Worm (Caenorhabditis elegans): ENCODE measurements around the gene acn-1.

acn-1 gene

DNA sequence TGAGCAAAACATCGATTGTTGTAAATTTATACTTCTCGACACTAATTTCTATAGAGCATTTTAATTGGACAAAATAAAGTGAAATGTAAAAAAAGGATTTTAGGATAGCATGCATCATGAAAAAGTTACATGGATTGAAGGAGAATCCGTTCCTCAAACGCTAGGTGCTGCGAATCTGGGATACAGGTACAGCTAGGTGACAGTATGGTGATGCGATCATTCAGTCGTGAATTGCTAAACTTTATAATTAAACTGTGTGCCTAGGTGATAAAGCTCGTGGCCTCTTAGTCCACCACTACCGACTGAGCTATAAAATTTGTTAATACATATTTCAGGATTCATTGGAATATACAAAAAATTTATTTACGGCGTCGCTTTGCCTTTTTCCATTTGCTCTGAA lies 30.3 kb downstream of the acn-1 start:
- no peak for TF ChIP-seq ets-7 (tag; optimal IDR thresholded peaks at IDR 0.05)
- no peak for TF ChIP-seq tbx-37 (GFP tag; conservative IDR thresholded peaks at IDR 0.05)
- TF ChIP-seq F13C5.2 (tag; optimal IDR thresholded peaks at IDR 0.05) = no peak
- TF ChIP-seq tbx-11 (GFP tag; IDR thresholded peaks at IDR 0.05) = no peak
- TF ChIP-seq hnd-1 (tag; optimal IDR thresholded peaks at IDR 0.05) = no peak
- no peak for TF ChIP-seq aly-1 (tag; optimal IDR thresholded peaks at IDR 0.05)
- TF ChIP-seq flt-1 (GFP tag; IDR thresholded peaks at IDR 0.05) = no peak
- no peak for TF ChIP-seq pes-1 (GFP tag; IDR thresholded peaks at IDR 0.05)
- TF ChIP-seq ama-1 (optimal IDR thresholded peaks at IDR 0.05) = no peak
- TF ChIP-seq B0310.2 (tag; optimal IDR thresholded peaks at IDR 0.05) = no peak
- TF ChIP-seq sea-1 (GFP tag; conservative IDR thresholded peaks at IDR 0.05) = no peak
- no peak for TF ChIP-seq hmbx-1 (tag; optimal IDR thresholded peaks at IDR 0.05)
- TF ChIP-seq ceh-36 (tag; optimal IDR thresholded peaks at IDR 0.05) = no peak
- TF ChIP-seq ceh-13 (GFP tag; optimal IDR thresholded peaks at IDR 0.05) = no peak

DNA sequence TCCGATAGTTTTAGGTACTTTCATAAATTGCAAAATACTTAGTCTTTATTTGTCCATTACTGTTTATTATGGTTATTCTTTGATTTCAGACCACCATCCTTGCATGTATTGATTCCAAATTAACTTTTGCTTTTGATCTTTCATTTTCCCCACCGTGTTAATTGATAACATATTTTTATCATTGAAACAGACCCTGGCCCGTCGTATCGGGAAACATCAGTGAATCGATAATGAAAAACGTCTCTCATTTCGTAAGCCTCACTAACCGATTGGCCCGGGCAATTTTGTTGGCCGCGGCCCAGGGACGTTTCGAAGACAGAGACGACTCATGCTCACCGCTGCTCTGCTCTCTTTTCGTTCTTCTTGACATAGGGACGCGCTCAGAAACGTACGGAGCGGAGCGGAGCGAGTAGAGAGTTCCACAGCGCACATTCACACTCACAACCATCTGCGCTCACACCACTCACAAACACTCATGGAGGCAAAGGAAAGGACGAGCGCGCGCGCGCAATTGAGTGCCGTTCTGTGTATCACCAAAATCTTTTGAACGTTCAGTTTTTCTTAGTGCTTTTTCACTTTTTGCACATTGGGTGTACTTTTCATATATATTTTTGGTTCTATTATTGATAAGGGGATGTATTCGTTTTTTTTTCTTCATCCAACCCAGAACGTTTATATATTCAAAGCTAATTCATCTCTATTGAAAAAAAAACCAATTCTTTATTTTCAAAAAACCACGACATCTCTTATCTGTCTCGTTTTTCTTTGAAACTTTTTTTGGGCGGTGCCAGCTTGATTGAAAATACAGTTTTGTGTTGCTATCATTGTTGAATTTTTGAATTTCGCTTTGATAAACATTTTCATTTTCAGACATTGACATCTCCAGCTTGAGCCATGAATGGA lies 32.9 kb downstream of the acn-1 start, which contains the start of gene C24H10.2:
Gene C24H10.2, plus strand, starts transcription at position 853 of the 903 bp plus-strand sequence.
- no peak for TF ChIP-seq hmbx-1 (tag; optimal IDR thresholded peaks at IDR 0.05)
- TF ChIP-seq tbx-11 (GFP tag; IDR thresholded peaks at IDR 0.05) = no peak
- no peak for TF ChIP-seq hnd-1 (tag; optimal IDR thresholded peaks at IDR 0.05)
- TF ChIP-seq ets-7 (tag; optimal IDR thresholded peaks at IDR 0.05) = no peak
- no peak for TF ChIP-seq tbx-37 (GFP tag; conservative IDR thresholded peaks at IDR 0.05)
- TF ChIP-seq tra-4 (tag; optimal IDR thresholded peaks at IDR 0.05) = no peak
- TF ChIP-seq ama-1 (optimal IDR thresholded peaks at IDR 0.05) = no peak
- TF ChIP-seq hmg-4 (GFP tag; optimal IDR thresholded peaks at IDR 0.05) = peak; percentile 70
- no peak for TF ChIP-seq scrt-1 (GFP tag; IDR thresholded peaks at IDR 0.05)
- no peak for TF ChIP-seq ceh-36 (tag; optimal IDR thresholded peaks at IDR 0.05)
- peak; percentile 80 for TF ChIP-seq F13C5.2 (tag; optimal IDR thresholded peaks at IDR 0.05)
- no peak for TF ChIP-seq B0310.2 (tag; optimal IDR thresholded peaks at IDR 0.05)
- TF ChIP-seq flt-1 (GFP tag; IDR thresholded peaks at IDR 0.05) = no peak
- TF ChIP-seq aly-1 (tag; optimal IDR thresholded peaks at IDR 0.05) = peak; percentile 54
- no peak for TF ChIP-seq ceh-13 (GFP tag; optimal IDR thresholded peaks at IDR 0.05)
- TF ChIP-seq pes-1 (GFP tag; IDR thresholded peaks at IDR 0.05) = no peak
- TF ChIP-seq sea-1 (GFP tag; conservative IDR thresholded peaks at IDR 0.05) = 0 out of 2 replicates have a peak, but pooled peaks have one; percentile 13

ce11 chrX:5061763-5062162 lies 35.1 kb downstream of the acn-1 start:
- no peak for TF ChIP-seq B0310.2 (tag; optimal IDR thresholded peaks at IDR 0.05)

ce11 chrX:5060756-5061155 lies 36.1 kb downstream of the acn-1 start, which contains the start of gene C24H10.3:
C24H10.3 (plus strand) TSS chrX:5061056.
- no peak for TF ChIP-seq hnd-1 (tag; optimal IDR thresholded peaks at IDR 0.05)
- no peak for TF ChIP-seq B0310.2 (tag; optimal IDR thresholded peaks at IDR 0.05)
- no peak for TF ChIP-seq ceh-13 (GFP tag; optimal IDR thresholded peaks at IDR 0.05)
- TF ChIP-seq aly-1 (tag; optimal IDR thresholded peaks at IDR 0.05) = no peak
- TF ChIP-seq sea-1 (GFP tag; conservative IDR thresholded peaks at IDR 0.05) = no peak
- TF ChIP-seq tbx-37 (GFP tag; conservative IDR thresholded peaks at IDR 0.05) = no peak
- no peak for TF ChIP-seq F13C5.2 (tag; optimal IDR thresholded peaks at IDR 0.05)
- TF ChIP-seq tbx-11 (GFP tag; IDR thresholded peaks at IDR 0.05) = no peak
- no peak for TF ChIP-seq pes-1 (GFP tag; IDR thresholded peaks at IDR 0.05)
- TF ChIP-seq scrt-1 (GFP tag; IDR thresholded peaks at IDR 0.05) = no peak
- TF ChIP-seq hmg-4 (GFP tag; optimal IDR thresholded peaks at IDR 0.05) = no peak
- no peak for TF ChIP-seq ets-7 (tag; optimal IDR thresholded peaks at IDR 0.05)
- no peak for TF ChIP-seq ama-1 (optimal IDR thresholded peaks at IDR 0.05)
- TF ChIP-seq flt-1 (GFP tag; IDR thresholded peaks at IDR 0.05) = no peak
- no peak for TF ChIP-seq ceh-36 (tag; optimal IDR thresholded peaks at IDR 0.05)
- no peak for TF ChIP-seq tra-4 (tag; optimal IDR thresholded peaks at IDR 0.05)
- TF ChIP-seq hmbx-1 (tag; optimal IDR thresholded peaks at IDR 0.05) = no peak

- no peak for TF ChIP-seq sea-1 (GFP tag; conservative IDR thresholded peaks at IDR 0.05)
- TF ChIP-seq hnd-1 (tag; optimal IDR thresholded peaks at IDR 0.05) = no peak
- no peak for TF ChIP-seq pes-1 (GFP tag; IDR thresholded peaks at IDR 0.05)
- TF ChIP-seq B0310.2 (tag; optimal IDR thresholded peaks at IDR 0.05) = no peak
Measured at ce11 chrX:5059163-5059562, 37.7 kb downstream of the acn-1 start, which contains the start of gene C24H10.4. C24H10.4 (minus strand) TSS chrX:5059263.

ce11 chrX:5056199-5056598 lies 40.7 kb downstream of the acn-1 start:
- peak; percentile 71 for TF ChIP-seq aly-1 (tag; optimal IDR thresholded peaks at IDR 0.05)
- peak; percentile 89 for TF ChIP-seq hmbx-1 (tag; optimal IDR thresholded peaks at IDR 0.05)
- peak; percentile 85 for TF ChIP-seq hnd-1 (tag; optimal IDR thresholded peaks at IDR 0.05)
- TF ChIP-seq ets-7 (tag; optimal IDR thresholded peaks at IDR 0.05) = peak; percentile 60
- peak; percentile 61 for TF ChIP-seq F13C5.2 (tag; optimal IDR thresholded peaks at IDR 0.05)

ce11 chrX:5043887-5044286 lies 53.0 kb downstream of the acn-1 start, which contains the start of gene Y64H9A.2:
Y64H9A.2 (plus strand) TSS chrX:5043976.
- TF ChIP-seq pes-1 (GFP tag; IDR thresholded peaks at IDR 0.05) (no peak), B0310.2 (tag; optimal IDR thresholded peaks at IDR 0.05) (no peak)
